Worm (Caenorhabditis elegans): ENCODE data around the gene B0252.1.

DNA sequence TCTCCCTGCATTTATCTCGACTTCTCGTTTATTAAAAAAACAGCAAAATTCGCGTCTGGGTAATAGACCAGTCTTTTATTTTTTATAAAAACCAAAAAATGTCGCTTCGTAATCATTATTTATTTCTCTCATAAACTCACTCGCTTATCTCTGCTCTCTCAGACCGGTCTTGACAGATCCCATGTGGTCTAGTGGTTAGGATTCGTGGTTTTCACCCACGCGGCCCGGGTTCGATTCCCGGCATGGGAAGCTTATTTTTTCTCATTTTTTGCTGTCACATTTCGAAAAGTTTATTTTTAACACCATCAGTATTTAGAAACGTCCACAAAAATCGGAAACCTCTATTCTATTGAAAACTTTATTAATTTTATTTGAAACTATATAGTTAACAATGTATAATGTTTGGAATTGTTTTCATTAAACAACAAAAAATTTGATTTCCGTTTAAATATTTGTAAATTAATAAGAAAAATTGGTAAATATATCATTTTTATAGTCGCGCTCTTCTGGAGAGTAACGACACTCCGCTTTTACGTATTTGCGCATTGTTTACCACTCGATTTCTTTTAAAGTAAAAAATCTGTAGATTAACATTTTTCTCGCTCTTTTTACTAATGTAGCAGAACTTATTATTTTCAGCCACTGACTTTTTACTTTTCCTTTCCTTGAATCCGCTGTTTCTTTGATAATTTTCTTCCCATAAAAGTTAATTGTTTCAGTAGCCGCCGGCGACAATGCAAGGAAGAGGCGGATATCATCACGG, 21.3 kb upstream of the B0252.1 start, which contains the start of gene hrpl-1:
- TF ChIP-seq ceh-82 (tag; optimal IDR thresholded peaks at IDR 0.05) (no peak), egl-27 (tag; optimal IDR thresholded peaks at IDR 0.05) (no peak), ama-1 (optimal IDR thresholded peaks at IDR 0.05) (no peak), skn-1 (tag; optimal IDR thresholded peaks at IDR 0.05) (no peak), dve-1 (tag; optimal IDR thresholded peaks at IDR 0.05; ENCODE audit: insufficient read depth) (peak; percentile 33), nhr-102 (tag; optimal IDR thresholded peaks at IDR 0.05) (no peak), pqm-1 (tag; optimal IDR thresholded peaks at IDR 0.05) (no peak), hif-1 (tag; optimal IDR thresholded peaks at IDR 0.05) (no peak), zag-1 (tag; optimal IDR thresholded peaks at IDR 0.05) (no peak), R02D3.7 (tag; optimal IDR thresholded peaks at IDR 0.05) (no peak)
